Worm (Caenorhabditis elegans) whole organism, L4 larva: ENCODE measurements around the gene T22B7.8.

Experiments used
- nhr-11 ChIP-seq: fragments of 150-350 bp; optimal IDR thresholded peaks from 2 replicates; lab custom pipeline; 2014; ENCODE audit warnings: missing biosample characterization, missing genetic modification characterization

Gene T22B7.8

DNA sequence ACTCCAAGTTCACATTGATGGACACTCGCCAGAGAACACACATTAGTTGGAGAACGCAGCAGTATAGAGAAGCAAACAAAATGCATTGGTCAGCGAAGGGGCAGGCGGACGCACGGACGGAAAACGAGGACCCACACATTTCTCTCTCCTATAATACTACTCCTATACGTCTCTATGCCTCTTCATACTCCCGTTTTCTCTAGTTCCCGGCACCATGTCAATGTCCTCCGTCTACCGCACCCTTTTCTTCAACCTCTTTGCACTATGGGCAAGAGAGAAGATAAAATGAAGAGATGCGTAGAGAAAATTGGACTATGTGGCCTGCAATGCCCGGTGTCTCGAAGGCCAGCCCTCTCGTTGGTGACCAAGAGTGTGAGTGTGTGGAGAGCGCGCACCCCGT lies 54.3 kb downstream of the T22B7.8 start, which contains the start of gene set-20 (continued):
- TF ChIP-seq nhr-11 (tag; lab: Kevin White, UChicago), result no peak
